Fruit fly (Drosophila melanogaster): ENCODE results near the gene CG3638.
A peak's percentile ranks its signal among the peaks of the same experiment; 100 is the strongest.

Gene CG3638

DNA sequence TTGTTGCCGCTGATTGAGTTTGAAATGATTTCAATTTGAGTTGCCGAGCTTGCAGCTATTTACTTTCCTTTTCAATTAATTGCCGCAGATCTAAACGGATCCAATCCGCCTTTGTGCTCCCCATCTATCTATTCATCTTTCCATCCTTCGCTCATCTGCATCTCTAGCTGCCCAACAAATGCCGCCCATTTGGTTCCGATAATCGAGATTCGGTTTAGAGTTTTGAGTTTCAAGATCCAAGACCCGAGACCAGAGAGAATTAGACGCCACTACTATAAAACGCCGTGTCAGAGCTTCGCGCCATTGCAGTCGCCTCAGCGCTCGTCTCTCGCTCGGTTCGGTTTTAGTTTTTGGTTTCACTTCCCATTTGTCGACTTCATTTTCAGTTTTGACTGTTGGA is 52.0 kb downstream of the CG3638 start, which contains the start of gene CG14626:
TSS of gene CG14626 (plus strand) at position 301 of the 400 bp plus-strand sequence.
- no peak for TF ChIP-seq phol (tag; optimal IDR thresholded peaks at IDR 0.05)

DNA sequence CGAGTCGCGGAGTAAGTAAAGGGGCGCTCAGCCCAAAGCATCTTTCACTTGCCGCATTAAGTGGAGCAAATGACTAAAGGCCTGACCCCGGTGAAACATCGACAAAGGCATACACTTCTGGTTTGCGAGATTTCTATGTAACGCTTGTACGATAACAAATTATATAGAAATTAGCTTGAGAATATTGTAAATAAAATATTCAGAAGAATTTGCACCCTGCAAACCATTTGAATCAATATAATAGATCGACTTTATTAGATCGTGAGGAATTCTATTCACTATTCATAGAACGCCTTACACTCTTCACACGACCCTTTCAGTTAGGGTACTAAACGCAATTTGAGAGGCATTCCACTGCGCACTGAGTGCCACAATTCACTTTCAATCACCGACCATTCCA is 52.7 kb downstream of the CG3638 start:
- TF ChIP-seq wdn (GFP tag; IDR thresholded peaks at IDR 0.05) (no peak), Fer1 (GFP tag; optimal IDR thresholded peaks at IDR 0.05) (no peak), org-1 (GFP tag; optimal IDR thresholded peaks at IDR 0.05) (no peak), cwo (GFP tag; optimal IDR thresholded peaks at IDR 0.05) (no peak), toy (GFP tag; IDR thresholded peaks at IDR 0.05) (no peak), sima (GFP tag; optimal IDR thresholded peaks at IDR 0.05) (no peak), yki (optimal IDR thresholded peaks at IDR 0.05) (no peak), Med (GFP tag) (no peak), D19A (tag; optimal IDR thresholded peaks at IDR 0.05) (peak; percentile 94), CG7928 (GFP tag; optimal IDR thresholded peaks at IDR 0.05) (no peak), Camta (GFP tag; optimal IDR thresholded peaks at IDR 0.05) (no peak), prd (optimal IDR thresholded peaks at IDR 0.05) (no peak), prd (GFP tag; IDR thresholded peaks at IDR 0.05) (no peak), row (GFP tag; IDR thresholded peaks at IDR 0.05) (peak; percentile 49), H15 (GFP tag; IDR thresholded peaks at IDR 0.05) (no peak), lab (GFP tag; optimal IDR thresholded peaks at IDR 0.05) (no peak), grn (GFP tag; optimal IDR thresholded peaks at IDR 0.05) (no peak)

DNA sequence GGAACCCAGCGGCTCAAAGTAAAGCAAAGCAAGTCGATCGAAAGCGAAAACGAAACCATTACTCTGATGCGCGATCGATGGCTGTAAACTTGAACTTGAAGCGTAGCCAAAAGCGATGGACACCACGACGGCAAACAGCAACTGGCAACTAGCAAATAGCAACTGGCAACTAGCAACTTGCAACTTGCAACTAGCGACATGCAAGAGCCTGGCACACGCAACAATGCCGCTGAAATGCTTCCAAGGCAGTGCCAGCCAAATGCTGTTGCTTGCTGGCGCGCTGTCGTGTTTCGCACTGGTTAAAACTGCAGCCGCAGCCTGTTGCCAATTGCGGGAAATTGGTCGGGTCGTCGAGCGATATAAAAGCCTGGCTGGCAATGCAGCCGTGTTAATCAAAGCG is 55.2 kb downstream of the CG3638 start, which contains the start of gene CG14627:
TSS of gene CG14627 (plus strand) at position 301 of the 400 bp plus-strand sequence.
- no peak for TF ChIP-seq CG10267 (tag; optimal IDR thresholded peaks at IDR 0.05)
- TF ChIP-seq Ptx1 (GFP tag; IDR thresholded peaks at IDR 0.05) = no peak
- TF ChIP-seq dysf (GFP tag; IDR thresholded peaks at IDR 0.05) = no peak
- no peak for TF ChIP-seq corto (GFP tag; optimal IDR thresholded peaks at IDR 0.05)
- no peak for TF ChIP-seq CG9932 (GFP tag; IDR thresholded peaks at IDR 0.05)
- no peak for TF ChIP-seq CG15514 (GFP tag; optimal IDR thresholded peaks at IDR 0.05)
- TF ChIP-seq Xbp1 (GFP tag; optimal IDR thresholded peaks at IDR 0.05) = no peak
- no peak for TF ChIP-seq dan (GFP tag; IDR thresholded peaks at IDR 0.05)
- TF ChIP-seq hth (optimal IDR thresholded peaks at IDR 0.05) = no peak
- no peak for TF ChIP-seq CG9797 (GFP tag; optimal IDR thresholded peaks at IDR 0.05)
- TF ChIP-seq CG34224 (GFP tag; IDR thresholded peaks at IDR 0.05; ENCODE audit: partially characterized antibody) = no peak
- no peak for TF ChIP-seq vnd (GFP tag; IDR thresholded peaks at IDR 0.05; ENCODE audit: partially characterized antibody)
- no peak for TF ChIP-seq Mrtf (GFP tag; IDR thresholded peaks at IDR 0.05)
- no peak for TF ChIP-seq Blimp-1 (GFP tag; optimal IDR thresholded peaks at IDR 0.05)
- TF ChIP-seq ATbp (GFP tag; optimal IDR thresholded peaks at IDR 0.05) = no peak
- TF ChIP-seq ase (GFP tag; IDR thresholded peaks at IDR 0.05) = no peak
- no peak for TF ChIP-seq Atf3 (GFP tag; optimal IDR thresholded peaks at IDR 0.05)
- no peak for TF ChIP-seq Lhr (GFP tag; optimal IDR thresholded peaks at IDR 0.05)
- no peak for TF ChIP-seq CG7786 (GFP tag; optimal IDR thresholded peaks at IDR 0.05)
- TF ChIP-seq CG6175 (GFP tag; IDR thresholded peaks at IDR 0.05) = no peak

DNA sequence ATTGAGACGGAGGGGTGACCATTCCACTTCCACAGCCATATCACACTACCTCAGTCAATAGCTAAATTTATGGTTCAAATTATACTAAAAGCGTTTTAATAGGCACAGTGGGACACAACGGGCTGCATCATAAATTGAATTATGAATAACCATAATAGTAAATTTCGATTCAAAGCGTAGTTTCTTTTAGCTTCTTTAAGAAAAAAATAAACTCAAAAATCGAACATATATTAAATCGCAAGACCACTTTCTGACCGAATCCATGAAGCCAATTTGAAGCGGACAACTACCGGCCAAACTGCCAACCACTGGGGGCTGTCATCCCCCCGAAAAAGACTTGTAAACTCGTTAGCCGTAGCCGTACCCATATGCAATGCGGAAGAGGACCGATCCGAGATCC is 55.6 kb downstream of the CG3638 start:
- TF ChIP-seq Asciz (GFP tag; optimal IDR thresholded peaks at IDR 0.05) (no peak), croc (GFP tag; conservative IDR thresholded peaks at IDR 0.05) (no peak), CG4707 (GFP tag; optimal IDR thresholded peaks at IDR 0.05) (no peak), pho (GFP tag; optimal IDR thresholded peaks at IDR 0.05) (no peak), HLH4C (GFP tag; IDR thresholded peaks at IDR 0.05; ENCODE audit: partially characterized antibody) (no peak), repo (GFP tag; optimal IDR thresholded peaks at IDR 0.05) (no peak), CkIIα-i1 (GFP tag; IDR thresholded peaks at IDR 0.05) (no peak), unpg (GFP tag; optimal IDR thresholded peaks at IDR 0.05) (no peak), BtbVII (GFP tag; optimal IDR thresholded peaks at IDR 0.05) (no peak)

All from whole organism, embryonic.